Worm (Caenorhabditis elegans) whole organism, late embryonic: ENCODE data around the gene C50B6.1.

Source experiments
- C38D4.7 ChIP-seq: fragments of 200-800 bp; sonication (Bioruptor generic); optimal IDR thresholded peaks from 2 replicates; lab custom pipeline; 2018; ENCODE audit warnings: mild to moderate bottlenecking, missing genetic modification characterization, moderate library complexity, missing compliant biosample characterization
- F13H6.1 ChIP-seq: sonication (generic microtip); optimal IDR thresholded peaks from 2 replicates; lab custom pipeline; 2016; ENCODE audit warnings: missing genetic modification characterization, missing compliant biosample characterization
- T23F11.4 ChIP-seq: fragments of 200-800 bp; sonication (Bioruptor generic); optimal IDR thresholded peaks from 2 replicates; lab custom pipeline; 2018; ENCODE audit warnings: mild to moderate bottlenecking, missing genetic modification characterization, missing compliant biosample characterization
- ahr-1 ChIP-seq: sonication (generic microtip); optimal IDR thresholded peaks from 2 replicates; lab custom pipeline; 2016; ENCODE audit warnings: missing genetic modification characterization, missing compliant biosample characterization
- ama-1 ChIP-seq: fragments of 150-350 bp; optimal IDR thresholded peaks from 2 replicates; lab custom pipeline; 2014
- ceh-2 ChIP-seq: sonication (generic microtip); optimal IDR thresholded peaks from 2 replicates; lab custom pipeline; 2016; ENCODE audit warnings: missing genotype, missing genetic modification characterization, missing compliant biosample characterization
- ceh-6 ChIP-seq: fragments of 200-800 bp; sonication (Bioruptor generic); optimal IDR thresholded peaks from 2 replicates; lab custom pipeline; 2018; ENCODE audit warnings: mild to moderate bottlenecking, missing genetic modification characterization, missing compliant biosample characterization
- ceh-9 ChIP-seq: sonication (generic microtip); optimal IDR thresholded peaks from 2 replicates; lab custom pipeline; 2016; ENCODE audit warnings: mild to moderate bottlenecking, missing genetic modification characterization, inconsistent platforms, missing compliant biosample characterization
- dmd-4 ChIP-seq: sonication (generic microtip); optimal IDR thresholded peaks from 2 replicates; lab custom pipeline; 2016; ENCODE audit warnings: borderline replicate concordance, missing genetic modification characterization, missing compliant biosample characterization
- elt-2 ChIP-seq: sonication (generic microtip); optimal IDR thresholded peaks from 2 replicates; lab custom pipeline; 2016; ENCODE audit warnings: missing genetic modification reagents, missing genetic modification characterization, missing compliant biosample characterization
- ets-4 ChIP-seq: sonication (generic microtip); optimal IDR thresholded peaks from 2 replicates; lab custom pipeline; 2016; ENCODE audit warnings: missing genetic modification characterization, missing compliant biosample characterization
- eyg-1 ChIP-seq: sonication (generic microtip); optimal IDR thresholded peaks from 2 replicates; lab custom pipeline; 2016; ENCODE audit warnings: missing genotype, missing genetic modification characterization, missing compliant biosample characterization
- fkh-10 ChIP-seq: fragments of 150-350 bp; optimal IDR thresholded peaks from 2 replicates; lab custom pipeline; 2014; ENCODE audit warnings: missing biosample characterization, missing genetic modification reagents, missing genetic modification characterization
- gmeb-2 ChIP-seq: sonication (generic microtip); optimal IDR thresholded peaks from 2 replicates; lab custom pipeline; 2016; ENCODE audit warnings: missing genetic modification characterization, inconsistent platforms, missing compliant biosample characterization
- hlh-15 ChIP-seq: sonication (generic microtip); optimal IDR thresholded peaks from 2 replicates; lab custom pipeline; 2016; ENCODE audit warnings: missing genetic modification characterization, missing compliant biosample characterization
- hlh-30 ChIP-seq: sonication (generic microtip); optimal IDR thresholded peaks from 2 replicates; lab custom pipeline; 2017; ENCODE audit warnings: antibody characterized with exemption, missing genetic modification characterization, missing compliant biosample characterization; ENCODE audit not compliant: insufficient read depth
- hlh-6 ChIP-seq: sonication (generic microtip); optimal IDR thresholded peaks from 2 replicates; lab custom pipeline; 2016; ENCODE audit warnings: missing genotype, missing genetic modification characterization, missing compliant biosample characterization
- hlh-8 ChIP-seq: sonication (generic microtip); optimal IDR thresholded peaks from 2 replicates; lab custom pipeline; 2016; ENCODE audit warnings: missing genotype, missing genetic modification characterization, missing compliant biosample characterization
- lim-6 ChIP-seq: sonication (generic microtip); optimal IDR thresholded peaks from 2 replicates; lab custom pipeline; 2016; ENCODE audit warnings: missing genetic modification characterization, missing compliant biosample characterization
- lin-11 ChIP-seq: fragments of 200-800 bp; sonication (Bioruptor generic); optimal IDR thresholded peaks from 2 replicates; lab custom pipeline; 2018; ENCODE audit warnings: mild to moderate bottlenecking, missing genetic modification characterization, missing compliant biosample characterization
- madf-2 ChIP-seq: sonication (generic microtip); optimal IDR thresholded peaks from 2 replicates; lab custom pipeline; 2017; ENCODE audit warnings: missing genetic modification characterization, missing compliant biosample characterization
- nfya-1 ChIP-seq: sonication (generic microtip); optimal IDR thresholded peaks from 2 replicates; lab custom pipeline; 2017; ENCODE audit warnings: missing genetic modification characterization, mild to moderate bottlenecking, missing compliant biosample characterization, antibody characterized with exemption, moderate library complexity
- npax-4 ChIP-seq: sonication (generic microtip); optimal IDR thresholded peaks from 2 replicates; lab custom pipeline; 2016; ENCODE audit warnings: missing genetic modification characterization, missing compliant biosample characterization
- odd-2 ChIP-seq: sonication (generic microtip); optimal IDR thresholded peaks from 2 replicates; lab custom pipeline; 2017; ENCODE audit warnings: antibody characterized with exemption, mild to moderate bottlenecking, missing genetic modification characterization, missing compliant biosample characterization
- pat-9 ChIP-seq: fragments of 200-800 bp; sonication (Bioruptor generic); optimal IDR thresholded peaks from 2 replicates; lab custom pipeline; 2018; ENCODE audit warnings: mild to moderate bottlenecking, missing genetic modification characterization, moderate library complexity, missing compliant biosample characterization
- pha-2 ChIP-seq: sonication (generic microtip); optimal IDR thresholded peaks from 2 replicates; lab custom pipeline; 2017; ENCODE audit warnings: mild to moderate bottlenecking, missing genetic modification characterization, missing compliant biosample characterization
- pros-1 ChIP-seq: fragments of 150-350 bp; optimal IDR thresholded peaks from 2 replicates; lab custom pipeline; 2014; ENCODE audit warnings: missing biosample characterization, missing genetic modification reagents, missing genetic modification characterization
- sdc-2 ChIP-seq: sonication (generic microtip); optimal IDR thresholded peaks from 2 replicates; lab custom pipeline; 2016; ENCODE audit warnings: missing genotype, missing genetic modification characterization, missing compliant biosample characterization
- sox-2 ChIP-seq: fragments of 200-800 bp; sonication (Bioruptor generic); IDR thresholded peaks from 2 replicates; pipeline ENCODE4 v1.3.6; 2022; ENCODE audit warnings: missing genetic modification reagents, missing genetic modification characterization, missing compliant biosample characterization
- sox-4 ChIP-seq: sonication (generic microtip); optimal IDR thresholded peaks from 2 replicates; lab custom pipeline; 2017; ENCODE audit warnings: mild to moderate bottlenecking, missing genetic modification characterization, inconsistent platforms, missing compliant biosample characterization
- ttx-3 ChIP-seq: sonication (generic microtip); optimal IDR thresholded peaks from 2 replicates; lab custom pipeline; 2016; ENCODE audit warnings: missing genetic modification reagents, missing genetic modification characterization, missing compliant biosample characterization
- unc-3 ChIP-seq, 2 experiments: fragments of 200-800 bp in 1 of 2; sonication (Bioruptor generic) in 1 of 2; sonication (generic microtip) in 1 of 2; conservative IDR thresholded peaks in 1 of 2; optimal IDR thresholded peaks in 1 of 2; 2 replicates each; pipeline versions ENCODE4 v1.3.6 to Lab custom; 2016 to 2022; ENCODE audit warnings: missing compliant biosample characterization in 2 of 2, missing genetic modification characterization in 2 of 2, missing genetic modification reagents in 1 of 2
- unc-42 ChIP-seq: sonication (generic microtip); optimal IDR thresholded peaks from 2 replicates; lab custom pipeline; 2016; ENCODE audit warnings: missing genotype, missing genetic modification characterization, missing compliant biosample characterization
- unc-55 ChIP-seq: sonication (generic microtip); optimal IDR thresholded peaks from 2 replicates; lab custom pipeline; 2017; ENCODE audit warnings: missing biosample characterization, missing genetic modification reagents, missing genetic modification characterization
- zip-5 ChIP-seq: sonication (generic microtip); optimal IDR thresholded peaks from 2 replicates; lab custom pipeline; 2016; ENCODE audit warnings: missing genetic modification characterization, missing compliant biosample characterization

C50B6.1 gene

ce11 chrV:13282958-13283357, 25.8 kb upstream of the C50B6.1 start:
- peak; percentile 70 for TF ChIP-seq unc-42 (tag; lab: Kevin White, UChicago)
- TF ChIP-seq npax-4 (tag; lab: Kevin White, UChicago) = no peak
- no peak for TF ChIP-seq ceh-9
- no peak for TF ChIP-seq elt-2 (tag; lab: Kevin White, UChicago)
- TF ChIP-seq T23F11.4 (GFP tag; lab: Kevin White, UChicago) = no peak
- no peak for TF ChIP-seq odd-2 (tag; lab: Kevin White, UChicago)
- TF ChIP-seq F13H6.1 (tag; lab: Kevin White, UChicago) = no peak
- TF ChIP-seq hlh-8 (tag; lab: Kevin White, UChicago) = no peak
- TF ChIP-seq C38D4.7 = no peak

DNA sequence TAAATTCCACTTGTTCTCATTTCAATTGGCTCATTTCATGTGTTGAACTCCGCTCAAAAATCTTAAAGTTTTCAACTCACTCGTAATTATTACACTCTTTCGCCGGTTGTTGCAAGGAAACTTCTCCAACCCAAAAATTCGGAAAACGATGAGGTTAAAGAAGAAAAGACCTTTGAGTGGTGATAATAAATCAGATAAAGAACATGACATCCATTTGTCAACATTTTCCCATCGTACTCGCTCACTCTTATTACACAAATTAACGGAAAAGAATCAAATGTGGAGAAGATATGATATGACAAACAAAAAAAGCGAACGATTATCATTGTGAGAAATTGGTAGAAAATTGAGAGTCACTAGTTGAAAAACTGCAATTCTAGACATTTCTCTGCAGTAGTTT, 23.4 kb upstream of the C50B6.1 start:
- TF ChIP-seq sox-4 (no peak), nfya-1 (tag; lab: Kevin White, UChicago) (no peak), ets-4 (tag; lab: Kevin White, UChicago) (no peak), C38D4.7 (no peak), fkh-10 (GFP tag; lab: Kevin White, UChicago) (no peak), F13H6.1 (tag; lab: Kevin White, UChicago) (no peak), lin-11 (tag; lab: Kevin White, UChicago) (no peak)

DNA sequence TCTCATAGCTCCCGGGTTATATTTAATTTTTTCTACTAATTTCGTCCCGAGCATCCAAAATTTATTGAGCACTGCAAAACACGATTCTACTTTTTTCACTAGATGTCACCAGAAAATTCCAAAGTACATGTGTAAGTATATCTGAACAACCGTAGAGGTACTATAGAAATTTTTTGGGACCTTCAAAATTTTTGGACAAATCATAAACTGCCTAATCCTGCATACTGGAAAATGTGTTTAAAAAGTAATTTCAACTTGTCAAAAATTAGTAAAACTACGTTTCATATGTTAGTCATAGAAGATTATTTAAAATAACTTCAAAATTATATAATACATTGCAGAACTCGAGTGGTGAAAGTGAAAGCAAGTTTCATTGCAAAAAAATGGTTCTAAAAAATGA, 22.2 kb upstream of the C50B6.1 start:
- TF ChIP-seq sdc-2 (tag; lab: Kevin White, UChicago) = no peak
- TF ChIP-seq ceh-6 (GFP tag; lab: Kevin White, UChicago) = no peak
- TF ChIP-seq pat-9 = no peak
- no peak for TF ChIP-seq madf-2
- TF ChIP-seq, all 69 proteins: peak for 0

DNA sequence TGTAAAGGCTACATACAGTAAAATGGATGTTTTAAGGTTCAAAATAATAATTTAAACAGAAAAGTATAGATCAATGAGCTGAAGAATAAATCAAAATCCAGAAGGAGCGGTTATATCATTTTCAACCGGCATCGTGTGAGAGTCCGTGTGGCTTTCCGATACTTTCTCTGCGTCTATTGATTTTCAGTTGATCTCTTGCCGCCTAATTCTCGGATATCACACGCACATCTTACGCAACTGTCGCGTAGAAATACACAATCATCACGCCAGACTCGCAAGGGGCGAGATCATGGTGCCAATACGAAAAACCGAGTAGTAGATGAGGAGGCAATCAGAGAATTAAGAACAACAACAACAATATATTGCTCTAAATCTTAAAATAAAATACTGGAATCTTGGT, 19.8 kb upstream of the C50B6.1 start:
- TF ChIP-seq elt-2 (tag; lab: Kevin White, UChicago) (no peak), unc-55 (GFP tag; lab: Kevin White, UChicago) (peak; percentile 6), dmd-4 (no peak)

DNA sequence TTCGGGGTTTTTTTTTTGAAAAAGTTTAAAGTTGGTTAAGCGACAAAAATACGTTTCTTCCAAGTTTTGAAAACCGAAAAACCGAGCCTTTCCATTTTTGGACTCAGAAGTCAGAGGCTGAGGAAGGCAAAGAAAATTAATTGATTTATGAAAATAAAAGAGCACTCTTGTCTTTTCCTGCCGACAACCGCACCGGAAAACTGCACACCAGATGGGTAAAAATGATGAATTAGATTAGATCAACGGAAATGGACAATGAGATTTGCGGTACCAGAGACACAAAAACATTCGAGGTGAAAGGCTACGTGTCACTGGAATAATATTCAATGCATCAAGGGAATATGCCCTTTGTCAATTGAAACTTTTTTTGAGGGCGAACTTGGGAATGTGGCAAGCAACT, 14.2 kb upstream of the C50B6.1 start:
- TF ChIP-seq unc-42 (tag; lab: Kevin White, UChicago) (peak; percentile 73), lim-6 (tag; lab: Kevin White, UChicago) (no peak), elt-2 (tag; lab: Kevin White, UChicago) (no peak)

DNA sequence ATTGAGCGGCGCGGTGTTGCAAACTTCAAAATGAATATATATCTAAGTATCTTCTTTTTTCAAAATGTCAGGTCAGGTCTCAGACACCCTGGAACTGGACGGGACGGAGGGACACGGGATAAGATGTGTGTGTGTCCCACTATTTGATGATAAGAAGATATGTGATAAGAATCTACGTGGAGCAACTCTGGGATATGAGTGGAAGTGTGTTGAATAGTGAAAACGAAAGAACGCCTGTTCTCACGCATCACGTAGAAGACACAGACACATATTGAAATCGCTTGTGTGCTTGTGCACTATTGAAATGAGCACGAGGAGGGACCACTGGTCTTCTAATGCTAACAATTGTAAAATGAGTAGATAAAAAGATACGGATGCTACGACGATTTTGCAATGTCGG, 12.9 kb upstream of the C50B6.1 start, which contains the start of gene uig-1:
Gene uig-1 (minus strand): TSS at position 120 of the 400 bp plus-strand sequence.
- TF ChIP-seq unc-3 (GFP tag; conservative IDR thresholded peaks at IDR 0.05; lab: Robert Waterston, UW) (no peak), unc-3 (tag; optimal IDR thresholded peaks at IDR 0.05; lab: Kevin White, UChicago) (no peak), ttx-3 (tag; lab: Kevin White, UChicago) (no peak), eyg-1 (tag; lab: Kevin White, UChicago) (no peak), ceh-2 (tag; lab: Kevin White, UChicago) (no peak), hlh-15 (tag; lab: Kevin White, UChicago) (no peak), hlh-8 (tag; lab: Kevin White, UChicago) (no peak), nfya-1 (tag; lab: Kevin White, UChicago) (no peak), hlh-30 (tag; lab: Kevin White, UChicago) (no peak), ahr-1 (tag; lab: Kevin White, UChicago) (no peak), odd-2 (tag; lab: Kevin White, UChicago) (no peak), dmd-4 (no peak), zip-5 (tag; lab: Kevin White, UChicago) (no peak), gmeb-2 (tag; lab: Kevin White, UChicago) (no peak), hlh-6 (no peak), sox-2 (GFP tag; lab: Robert Waterston, UW) (no peak), pros-1 (tag; lab: Kevin White, UChicago) (no peak), pha-2 (tag; lab: Kevin White, UChicago) (no peak), ama-1 (lab: Kevin White, UChicago) (no peak)
- TF ChIP-seq, all 69 proteins: peak for 0
